Worm (Caenorhabditis elegans): ENCODE data around the gene irld-11.
A peak's percentile ranks its signal among the peaks of the same experiment; 100 is the strongest.

DNA sequence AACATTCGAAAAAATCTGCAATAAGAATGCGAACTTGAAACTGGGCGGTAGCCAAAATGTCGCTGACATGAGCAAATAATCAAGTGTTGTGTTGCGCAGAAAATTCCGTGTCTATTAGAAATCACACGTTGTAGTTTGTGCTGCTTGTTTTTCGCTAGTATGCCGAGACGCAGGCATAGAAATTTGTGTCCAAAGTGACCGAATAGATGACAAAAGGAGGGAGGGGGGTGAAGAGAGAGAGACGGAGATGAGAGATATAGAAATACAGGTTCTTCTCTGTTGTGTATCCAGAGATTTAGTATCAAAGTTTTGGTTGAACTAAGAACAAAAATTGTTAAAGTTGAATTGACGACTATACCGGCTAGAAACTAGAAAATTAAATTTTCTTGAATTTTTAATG, 27.7 kb upstream of the irld-11 start:
- TF ChIP-seq unc-39 (tag; optimal IDR thresholded peaks at IDR 0.05) = no peak
- TF ChIP-seq fkh-10 (GFP tag; optimal IDR thresholded peaks at IDR 0.05) = no peak
- TF ChIP-seq aly-2 (tag; optimal IDR thresholded peaks at IDR 0.05) = no peak
- TF ChIP-seq fos-1 (tag; optimal IDR thresholded peaks at IDR 0.05) = no peak
- no peak for TF ChIP-seq nhr-28 (tag; optimal IDR thresholded peaks at IDR 0.05)
- no peak for TF ChIP-seq lin-15B (tag; optimal IDR thresholded peaks at IDR 0.05)
- no peak for TF ChIP-seq ama-1 (optimal IDR thresholded peaks at IDR 0.05)
- TF ChIP-seq nhr-11 (tag; optimal IDR thresholded peaks at IDR 0.05) = no peak
- no peak for TF ChIP-seq ceh-16 (tag; optimal IDR thresholded peaks at IDR 0.05)
- TF ChIP-seq pha-4 (tag; optimal IDR thresholded peaks at IDR 0.05) = peak; percentile 54
- TF ChIP-seq nhr-23 (tag; optimal IDR thresholded peaks at IDR 0.05) = peak; percentile 49
- TF ChIP-seq ztf-11 (tag; optimal IDR thresholded peaks at IDR 0.05) = no peak
- no peak for TF ChIP-seq egl-27 (tag; optimal IDR thresholded peaks at IDR 0.05)
- TF ChIP-seq elt-2 (tag; optimal IDR thresholded peaks at IDR 0.05) = no peak

All from whole organism, L3 larva.